Worm (Caenorhabditis elegans): ENCODE data around the gene unc-32.

unc-32 gene

ce11 chrIII:8904044-8904443 lies 1.4 kb upstream of the unc-32 start, which contains the start of gene lin-9 (continued):
- TF ChIP-seq nhr-102 (tag; optimal IDR thresholded peaks at IDR 0.05) (peak; percentile 94), mes-2 (tag; optimal IDR thresholded peaks at IDR 0.05; ENCODE audit: poor library complexity, severe bottlenecking) (peak; percentile 95), F10B5.3 (tag; optimal IDR thresholded peaks at IDR 0.05) (peak; percentile 90), gei-8 (GFP tag; optimal IDR thresholded peaks at IDR 0.05) (no peak), unc-62 (GFP tag; optimal IDR thresholded peaks at IDR 0.05 in 1 of 2) (peak; percentile 3 to 98), unc-62 (tag; optimal IDR thresholded peaks at IDR 0.05) (no peak), T20F7.1 (GFP tag; optimal IDR thresholded peaks at IDR 0.05) (peak; percentile 91), hlh-11 (tag; optimal IDR thresholded peaks at IDR 0.05) (peak; percentile 100), lin-1 (GFP tag; IDR thresholded peaks at IDR 0.05) (peak; percentile 93), unc-130 (GFP tag; optimal IDR thresholded peaks at IDR 0.05) (peak; percentile 81), snpc-1.2 (GFP tag; IDR thresholded peaks at IDR 0.05) (peak; percentile 82), nhr-11 (tag; optimal IDR thresholded peaks at IDR 0.05) (peak; percentile 96), mdl-1 (tag; optimal IDR thresholded peaks at IDR 0.05) (peak; percentile 15 to 82), lsy-2 (tag; optimal IDR thresholded peaks at IDR 0.05) (peak; percentile 99 to 100), zag-1 (tag; optimal IDR thresholded peaks at IDR 0.05) (no peak), ces-1 (GFP tag; optimal IDR thresholded peaks at IDR 0.05) (peak; percentile 37), dpl-1 (GFP tag; optimal IDR thresholded peaks at IDR 0.05) (peak; percentile 97), ceh-82 (tag; optimal IDR thresholded peaks at IDR 0.05) (no peak), nhr-28 (tag; optimal IDR thresholded peaks at IDR 0.05) (peak; percentile 83)

- TF ChIP-seq dmd-6 (GFP tag; IDR thresholded peaks at IDR 0.05) (no peak), ceh-28 (tag; optimal IDR thresholded peaks at IDR 0.05) (no peak), set-16 (GFP tag; IDR thresholded peaks at IDR 0.05) (no peak), aha-1 (tag) (peak; percentile 95), zip-11 (GFP tag; IDR thresholded peaks at IDR 0.05) (no peak), lim-7 (GFP tag; IDR thresholded peaks at IDR 0.05) (no peak), Y75B8A.6 (GFP tag; IDR thresholded peaks at IDR 0.05) (no peak)
Measured at ce11 chrIII:8910139-8910538, 4.7 kb downstream of the unc-32 start.

- TF ChIP-seq hif-1 (tag; optimal IDR thresholded peaks at IDR 0.05) (no peak), ama-1 (optimal IDR thresholded peaks at IDR 0.05) (peak; percentile 68), mep-1 (tag; optimal IDR thresholded peaks at IDR 0.05) (peak; percentile 19), rbr-2 (tag; optimal IDR thresholded peaks at IDR 0.05) (no peak), T26A8.4 (GFP tag; IDR thresholded peaks at IDR 0.05) (peak; percentile 27; the same call in 1 of the 2 replicates), mdt-29 (GFP tag; IDR thresholded peaks at IDR 0.05) (0 out of 2 replicates have a peak, but pooled peaks have one; percentile 9)
Measured at ce11 chrIII:8911598-8912194, 6.3 kb downstream of the unc-32 start, which contains the start of gene tpk-1. tpk-1 (plus strand) TSS chrIII:8912144.

ce11 chrIII:8913469-8913868 lies 8.1 kb downstream of the unc-32 start, which contains the start of gene trxr-2:
trxr-2 (plus strand) TSS chrIII:8913769.
- no peak for TF ChIP-seq egl-27 (tag; optimal IDR thresholded peaks at IDR 0.05)
- TF ChIP-seq cey-2 (tag; optimal IDR thresholded peaks at IDR 0.05; ENCODE audit: borderline replicate concordance, insufficient read depth): no peak
- no peak for TF ChIP-seq lsy-2 (tag; optimal IDR thresholded peaks at IDR 0.05)
- no peak for TF ChIP-seq F49E8.2 (tag; optimal IDR thresholded peaks at IDR 0.05; ENCODE audit: borderline replicate concordance)
- TF ChIP-seq egl-43 (GFP tag; IDR thresholded peaks at IDR 0.05): no peak
- no peak for TF ChIP-seq nhr-237 (tag; optimal IDR thresholded peaks at IDR 0.05)
- no peak for TF ChIP-seq mep-1 (tag; optimal IDR thresholded peaks at IDR 0.05)
- no peak for TF ChIP-seq rbr-2 (tag; optimal IDR thresholded peaks at IDR 0.05)
- no peak for TF ChIP-seq Y105C5A.15 (GFP tag; IDR thresholded peaks at IDR 0.05)
- TF ChIP-seq snpc-4 (tag; optimal IDR thresholded peaks at IDR 0.05): no peak
- no peak for TF ChIP-seq ceh-32 (tag; optimal IDR thresholded peaks at IDR 0.05; ENCODE audit: poor library complexity)
- no peak for TF ChIP-seq mxl-3 (GFP tag; optimal IDR thresholded peaks at IDR 0.05)
- no peak for TF ChIP-seq pqm-1 (tag; optimal IDR thresholded peaks at IDR 0.05)
- no peak for TF ChIP-seq ztf-11 (tag; optimal IDR thresholded peaks at IDR 0.05)
- no peak for TF ChIP-seq R02D3.7 (tag; optimal IDR thresholded peaks at IDR 0.05)

Measured in whole organism, L4 larva.